Fruit fly (Drosophila melanogaster): ENCODE measurements around the gene CG31145.

Gene CG31145

dm6 chr3R:23678349-23679193, 9.1 kb upstream of the CG31145 start, which contains the start of gene GILT2 (continued):
- TF ChIP-seq dpn (GFP tag; optimal IDR thresholded peaks at IDR 0.05) (peak; percentile 64 to 88), schlank (tag; optimal IDR thresholded peaks at IDR 0.05) (peak; percentile 53), psq (GFP tag; optimal IDR thresholded peaks at IDR 0.05) (peak; percentile 71), btn (GFP tag; optimal IDR thresholded peaks at IDR 0.05) (no peak), Eip74EF (GFP tag; optimal IDR thresholded peaks at IDR 0.05) (peak in 1 of 2 experiments; percentile 95), Myb (GFP tag; optimal IDR thresholded peaks at IDR 0.05) (no peak), Fer1 (GFP tag; optimal IDR thresholded peaks at IDR 0.05) (peak; percentile 95), CG43689 (GFP tag; IDR thresholded peaks at IDR 0.05) (peak; percentile 51; the same call in 1 of the 2 replicates), shn (GFP tag; optimal IDR thresholded peaks at IDR 0.05) (peak; percentile 28), Bteb2 (GFP tag; optimal IDR thresholded peaks at IDR 0.05) (peak; percentile 44), nerfin-1 (tag; optimal IDR thresholded peaks at IDR 0.05) (peak; percentile 90), CG10267 (tag; optimal IDR thresholded peaks at IDR 0.05) (peak; percentile 87), CG12942 (GFP tag; optimal IDR thresholded peaks at IDR 0.05) (peak; percentile 85), aop (GFP tag; IDR thresholded peaks at IDR 0.05) (peak; percentile 55; the same call in 1 of the 2 replicates), CG16863 (GFP tag; optimal IDR thresholded peaks at IDR 0.05) (peak; percentile 51), CG9817 (tag; optimal IDR thresholded peaks at IDR 0.05) (peak; percentile 80), cg (GFP tag; optimal IDR thresholded peaks at IDR 0.05) (no peak), PHDP (tag; optimal IDR thresholded peaks at IDR 0.05) (peak; percentile 96), CG3407 (GFP tag; optimal IDR thresholded peaks at IDR 0.05) (peak; percentile 79), CG12299 (tag; optimal IDR thresholded peaks at IDR 0.05) (peak; percentile 84), hkb (optimal IDR thresholded peaks at IDR 0.05) (no peak), hkb (GFP tag; IDR thresholded peaks at IDR 0.05) (peak; percentile 95), emc (GFP tag; optimal IDR thresholded peaks at IDR 0.05) (no peak), danr (GFP tag; IDR thresholded peaks at IDR 0.05) (peak; percentile 84), peb (GFP tag; IDR thresholded peaks at IDR 0.05) (peak; percentile 85), CG9932 (GFP tag; IDR thresholded peaks at IDR 0.05) (peak; percentile 83), CG13624 (GFP tag; optimal IDR thresholded peaks at IDR 0.05) (peak; percentile 64), slbo (GFP tag; IDR thresholded peaks at IDR 0.05) (peak; percentile 94), Hr78 (GFP tag; optimal IDR thresholded peaks at IDR 0.05) (peak in 1 of 2 experiments; percentile 71), CG33213 (GFP tag; optimal IDR thresholded peaks at IDR 0.05) (peak; percentile 51), gfzf (GFP tag; optimal IDR thresholded peaks at IDR 0.05) (no peak), CG14014 (GFP tag; IDR thresholded peaks at IDR 0.05) (peak; percentile 94), Antp (GFP tag; optimal IDR thresholded peaks at IDR 0.05) (peak; percentile 25), B-H1 (GFP tag; IDR thresholded peaks at IDR 0.05) (peak; percentile 78), ro (GFP tag; IDR thresholded peaks at IDR 0.05) (peak; percentile 70), B-H2 (GFP tag; optimal IDR thresholded peaks at IDR 0.05) (peak; percentile 87), eve (GFP tag; optimal IDR thresholded peaks at IDR 0.05) (no peak), CG12219 (GFP tag; optimal IDR thresholded peaks at IDR 0.05) (peak; percentile 82), CG18011 (GFP tag; optimal IDR thresholded peaks at IDR 0.05) (peak; percentile 78), Six4 (GFP tag; optimal IDR thresholded peaks at IDR 0.05) (peak; percentile 83), Kr (GFP tag; optimal IDR thresholded peaks at IDR 0.05) (no peak), Awh (GFP tag; IDR thresholded peaks at IDR 0.05) (peak; percentile 91), CG12104 (GFP tag; optimal IDR thresholded peaks at IDR 0.05) (peak; percentile 93), exex (tag; optimal IDR thresholded peaks at IDR 0.05) (peak; percentile 78), tx (GFP tag; optimal IDR thresholded peaks at IDR 0.05) (no peak), ac (GFP tag; optimal IDR thresholded peaks at IDR 0.05) (peak; percentile 57), CG10366 (GFP tag; IDR thresholded peaks at IDR 0.05) (peak; percentile 88), CG9876 (GFP tag; optimal IDR thresholded peaks at IDR 0.05) (no peak), CG2120 (GFP tag; optimal IDR thresholded peaks at IDR 0.05) (peak; percentile 89), grn (GFP tag; optimal IDR thresholded peaks at IDR 0.05) (peak; percentile 55)

Measured in whole organism, embryonic.